Worm (Caenorhabditis elegans): Measurements from ENCODE around the gene uso-1.

- TF ChIP-seq lin-39 (tag; optimal IDR thresholded peaks at IDR 0.05) = no peak
- no peak for TF ChIP-seq skn-1 (tag; optimal IDR thresholded peaks at IDR 0.05)
Measured at ce11 chrIV:13482469-13482868, 27.9 kb upstream of the uso-1 start, which contains the start of gene Y38H8A.1.

Data from whole organism, L3 larva.